Fruit fly (Drosophila melanogaster) whole organism, pupa: ENCODE measurements around the gene CG4645.
A peak's percentile ranks its signal among the peaks of the same experiment; 100 is the strongest.

Experiments
- CG10348 ChIP-seq: fragments of 200-800 bp; sonication (Bioruptor generic); IDR thresholded peaks from 2 replicates; pipeline ENCODE4 v1.3.6; 2022; ENCODE audit warnings: missing biosample characterization, missing genetic modification characterization
- CG12605 ChIP-seq: fragments of 200-800 bp; sonication (Bioruptor generic); IDR thresholded peaks from 2 replicates; pipeline ENCODE4 v1.3.6; 2022; ENCODE audit warnings: missing biosample characterization, missing genetic modification characterization
- CG13204 ChIP-seq: fragments of 200-800 bp; sonication (Bioruptor generic); optimal IDR thresholded peaks from 2 replicates; lab custom pipeline; 2018; ENCODE audit warnings: missing biosample characterization, mild to moderate bottlenecking, missing genetic modification characterization, moderate library complexity
- CG14655 ChIP-seq: fragments of 200-800 bp; sonication (Bioruptor generic); optimal IDR thresholded peaks from 3 replicates; lab custom pipeline; 2017; ENCODE audit warnings: mild to moderate bottlenecking, missing biosample characterization, missing genetic modification reagents, missing genetic modification characterization
- CG15710 ChIP-seq: fragments of 200-800 bp; sonication (Bioruptor generic); optimal IDR thresholded peaks from 2 replicates; lab custom pipeline; 2018; ENCODE audit warnings: missing biosample characterization, mild to moderate bottlenecking, missing genetic modification characterization, moderate library complexity
- CG17806 ChIP-seq: fragments of 200-800 bp; sonication (Bioruptor generic); optimal IDR thresholded peaks from 2 replicates; lab custom pipeline; 2018; ENCODE audit warnings: missing biosample characterization, mild to moderate bottlenecking, missing genetic modification characterization, moderate library complexity
- CG32121 ChIP-seq: fragments of 200-800 bp; sonication (Bioruptor generic); IDR thresholded peaks from 2 replicates; pipeline ENCODE4 v1.3.6; 2022; ENCODE audit warnings: missing biosample characterization, missing genetic modification characterization
- CG34367 ChIP-seq: fragments of 200-800 bp; sonication (Bioruptor generic); optimal IDR thresholded peaks from 2 replicates; lab custom pipeline; 2018; ENCODE audit warnings: missing biosample characterization, mild to moderate bottlenecking, missing genetic modification characterization
- CG4496 ChIP-seq: fragments of 200-800 bp; sonication (Bioruptor generic); IDR thresholded peaks from 3 replicates; pipeline ENCODE4 v1.3.6; 2022; ENCODE audit warnings: missing biosample characterization, missing genetic modification characterization
- CG8159 ChIP-seq: fragments of 200-800 bp; sonication (Bioruptor generic); optimal IDR thresholded peaks from 3 replicates; lab custom pipeline; 2018; ENCODE audit warnings: missing biosample characterization, mild to moderate bottlenecking, missing genetic modification characterization, moderate library complexity
- CG8301 ChIP-seq: fragments of 200-800 bp; sonication (Bioruptor generic); optimal IDR thresholded peaks from 2 replicates; lab custom pipeline; 2018; ENCODE audit warnings: missing biosample characterization, mild to moderate bottlenecking, missing genetic modification characterization
- CG9948 ChIP-seq: fragments of 200-800 bp; sonication (Bioruptor generic); optimal IDR thresholded peaks from 2 replicates; lab custom pipeline; 2018; ENCODE audit warnings: missing biosample characterization, mild to moderate bottlenecking, missing genetic modification characterization, moderate library complexity
- D1 ChIP-seq: fragments of 200-800 bp; sonication (Bioruptor generic); optimal IDR thresholded peaks from 2 replicates; lab custom pipeline; 2018; ENCODE audit warnings: missing biosample characterization, mild to moderate bottlenecking, missing genetic modification characterization, moderate library complexity
- EcR ChIP-seq: fragments of 200-800 bp; sonication (Bioruptor generic); optimal IDR thresholded peaks from 3 replicates; lab custom pipeline; 2019; ENCODE audit warnings: missing biosample characterization, missing genetic modification characterization, mild to moderate bottlenecking, moderate library complexity, missing genetic modification reagents
- Ets98B ChIP-seq: fragments of 200-800 bp; sonication (Bioruptor generic); IDR thresholded peaks from 2 replicates; pipeline ENCODE4 v1.3.6; 2022; ENCODE audit warnings: missing biosample characterization, missing genetic modification characterization
- Pif1A ChIP-seq: fragments of 200-800 bp; sonication (Bioruptor generic); optimal IDR thresholded peaks from 3 replicates; lab custom pipeline; 2016; ENCODE audit warnings: missing biosample characterization, missing genetic modification characterization
- Pif1B ChIP-seq: fragments of 200-800 bp; sonication (Bioruptor generic); optimal IDR thresholded peaks from 3 replicates; lab custom pipeline; 2016; ENCODE audit warnings: missing biosample characterization, missing genetic modification characterization
- Snoo ChIP-seq: fragments of 200-800 bp; sonication (Bioruptor generic); optimal IDR thresholded peaks from 3 replicates; lab custom pipeline; 2017; ENCODE audit warnings: missing biosample characterization, mild to moderate bottlenecking, missing genetic modification characterization, inconsistent platforms
- fd96Ca ChIP-seq: fragments of 200-800 bp; sonication (Bioruptor generic); IDR thresholded peaks from 3 replicates; pipeline ENCODE4 v1.3.6; 2022; ENCODE audit warnings: missing biosample characterization, missing genetic modification characterization
- gl ChIP-seq: fragments of 200-800 bp; sonication (Bioruptor generic); optimal IDR thresholded peaks from 2 replicates; lab custom pipeline; 2018; ENCODE audit warnings: missing biosample characterization, mild to moderate bottlenecking, missing genetic modification characterization
- rn ChIP-seq: fragments of 200-800 bp; sonication (Bioruptor generic); IDR thresholded peaks from 2 replicates; pipeline ENCODE4 v1.3.6; 2022; ENCODE audit warnings: missing biosample characterization, missing genetic modification characterization

CG4645 gene

dm6 chrX:12927612-12928011 is 17.9 kb downstream of the CG4645 start:
- TF ChIP-seq EcR (GFP tag; lab: Kevin White, UChicago) (no peak), CG4496 (GFP tag; lab: Robert Waterston, UW) (no peak), Ets98B (GFP tag; lab: Robert Waterston, UW) (no peak), CG34367 (tag; lab: Kevin White, UChicago) (no peak), gl (no peak), CG14655 (no peak), CG9948 (tag; lab: Kevin White, UChicago) (no peak), D1 (tag; lab: Kevin White, UChicago) (no peak), Pif1B (GFP tag; lab: Kevin White, UChicago) (no peak), Pif1A (no peak), CG8159 (tag; lab: Kevin White, UChicago) (no peak), CG12605 (no peak), fd96Ca (no peak), CG10348 (GFP tag; lab: Robert Waterston, UW) (no peak), rn (GFP tag; lab: Robert Waterston, UW) (no peak), CG17806 (tag; lab: Kevin White, UChicago) (no peak), CG8301 (tag; lab: Kevin White, UChicago) (no peak), CG13204 (GFP tag; lab: Kevin White, UChicago) (no peak), CG32121 (GFP tag; lab: Robert Waterston, UW) (no peak)

- no peak for TF ChIP-seq CG15710 (tag; lab: Kevin White, UChicago)
- no peak for TF ChIP-seq EcR (GFP tag; lab: Kevin White, UChicago)
- no peak for TF ChIP-seq CG9948 (tag; lab: Kevin White, UChicago)
- TF ChIP-seq CG13204 (GFP tag; lab: Kevin White, UChicago), result no peak
- TF ChIP-seq rn (GFP tag; lab: Robert Waterston, UW), result no peak
- TF ChIP-seq CG12605, result no peak
- TF ChIP-seq Pif1A, result no peak
- no peak for TF ChIP-seq CG34367 (tag; lab: Kevin White, UChicago)
- TF ChIP-seq Pif1B (GFP tag; lab: Kevin White, UChicago), result no peak
- TF ChIP-seq CG14655, result no peak
These were observed 20.1 kb downstream of the CG4645 start for dm6 chrX:12929817-12930216.

dm6 chrX:12937825-12938520 is 28.2 kb downstream of the CG4645 start:
- TF ChIP-seq Pif1A (no peak), Snoo (no peak), Pif1B (GFP tag; lab: Kevin White, UChicago) (no peak), gl (no peak), CG9948 (tag; lab: Kevin White, UChicago) (peak; percentile 28), CG10348 (GFP tag; lab: Robert Waterston, UW) (no peak), CG32121 (GFP tag; lab: Robert Waterston, UW) (no peak), Ets98B (GFP tag; lab: Robert Waterston, UW) (no peak), CG12605 (no peak), EcR (GFP tag; lab: Kevin White, UChicago) (no peak), CG8301 (tag; lab: Kevin White, UChicago) (no peak), CG13204 (GFP tag; lab: Kevin White, UChicago) (no peak), CG15710 (tag; lab: Kevin White, UChicago) (peak; percentile 27), CG8159 (tag; lab: Kevin White, UChicago) (peak; percentile 54), CG17806 (tag; lab: Kevin White, UChicago) (peak; percentile 18), D1 (tag; lab: Kevin White, UChicago) (no peak), CG4496 (GFP tag; lab: Robert Waterston, UW) (no peak), CG14655 (no peak), fd96Ca (no peak), CG34367 (tag; lab: Kevin White, UChicago) (no peak), rn (GFP tag; lab: Robert Waterston, UW) (no peak)

- no peak for TF ChIP-seq CG4496 (GFP tag; lab: Robert Waterston, UW)
- TF ChIP-seq CG8301 (tag; lab: Kevin White, UChicago), result no peak
- TF ChIP-seq CG34367 (tag; lab: Kevin White, UChicago), result no peak
- no peak for TF ChIP-seq CG9948 (tag; lab: Kevin White, UChicago)
- TF ChIP-seq CG14655, result no peak
- no peak for TF ChIP-seq CG15710 (tag; lab: Kevin White, UChicago)
- no peak for TF ChIP-seq CG12605
- TF ChIP-seq CG8159 (tag; lab: Kevin White, UChicago), result no peak
- TF ChIP-seq EcR (GFP tag; lab: Kevin White, UChicago), result no peak
- TF ChIP-seq Pif1B (GFP tag; lab: Kevin White, UChicago), result no peak
- TF ChIP-seq CG17806 (tag; lab: Kevin White, UChicago), result no peak
- no peak for TF ChIP-seq Snoo
- no peak for TF ChIP-seq CG13204 (GFP tag; lab: Kevin White, UChicago)
These were observed 29.3 kb downstream of the CG4645 start for dm6 chrX:12939021-12939420.

- TF ChIP-seq Snoo (peak; percentile 18), CG15710 (tag; lab: Kevin White, UChicago) (peak; percentile 42), EcR (GFP tag; lab: Kevin White, UChicago) (peak; percentile 46), CG8159 (tag; lab: Kevin White, UChicago) (peak; percentile 49), CG14655 (peak; percentile 23), rn (GFP tag; lab: Robert Waterston, UW) (no peak), CG13204 (GFP tag; lab: Kevin White, UChicago) (no peak)
These were observed 30.2 kb downstream of the CG4645 start for dm6 chrX:12939951-12940350.

- no peak for TF ChIP-seq CG10348 (GFP tag; lab: Robert Waterston, UW)
- TF ChIP-seq CG32121 (GFP tag; lab: Robert Waterston, UW), result no peak
- TF ChIP-seq gl, result no peak
- no peak for TF ChIP-seq CG15710 (tag; lab: Kevin White, UChicago)
- no peak for TF ChIP-seq Pif1B (GFP tag; lab: Kevin White, UChicago)
- TF ChIP-seq CG12605, result no peak
- TF ChIP-seq Pif1A, result no peak
These were observed 30.6 kb downstream of the CG4645 start for dm6 chrX:12940396-12940795.
